Fruit fly (Drosophila melanogaster) whole organism, embryonic: Measurements from ENCODE around the gene CG12768.

Source experiments
- Ada2b ChIP-seq: fragments of 200-800 bp; sonication (Bioruptor generic); IDR thresholded peaks from 2 replicates; pipeline ENCODE4 v1.3.6; 2022; ENCODE audit warnings: missing biosample characterization, missing genetic modification characterization
- Antp ChIP-seq: fragments of 200-800 bp; sonication (Bioruptor generic); optimal IDR thresholded peaks from 3 replicates; lab custom pipeline; 2016; ENCODE audit warnings: missing biosample characterization, missing genetic modification characterization
- B-H1 ChIP-seq: fragments of 200-800 bp; sonication (Bioruptor generic); IDR thresholded peaks from 3 replicates; pipeline ENCODE4 v1.3.6; 2022; ENCODE audit warnings: missing biosample characterization, missing genetic modification characterization
- Bteb2 ChIP-seq: fragments of 200-800 bp; sonication (Bioruptor generic); optimal IDR thresholded peaks from 2 replicates; lab custom pipeline; 2016; ENCODE audit warnings: missing biosample characterization, missing genetic modification characterization
- CG10267 ChIP-seq: fragments of 200-800 bp; sonication (Bioruptor generic); optimal IDR thresholded peaks from 2 replicates; lab custom pipeline; 2018; ENCODE audit warnings: missing biosample characterization, mild to moderate bottlenecking, missing genetic modification characterization, moderate library complexity
- CG10431 ChIP-seq: fragments of 200-800 bp; sonication (Bioruptor generic); optimal IDR thresholded peaks from 3 replicates; lab custom pipeline; 2018; ENCODE audit warnings: missing biosample characterization, mild to moderate bottlenecking, missing genetic modification characterization
- CG12071 ChIP-seq: fragments of 200-800 bp; sonication (Bioruptor generic); optimal IDR thresholded peaks from 3 replicates; lab custom pipeline; 2018; ENCODE audit warnings: missing biosample characterization, mild to moderate bottlenecking, missing genetic modification characterization
- CG12744 ChIP-seq: fragments of 200-800 bp; sonication (Bioruptor generic); optimal IDR thresholded peaks from 2 replicates; lab custom pipeline; 2016; ENCODE audit warnings: missing biosample characterization, missing genetic modification characterization
- CG14667 ChIP-seq: fragments of 200-800 bp; sonication (Bioruptor generic); IDR thresholded peaks from 2 replicates; pipeline ENCODE4 v1.3.6; 2022; ENCODE audit warnings: missing biosample characterization, missing genetic modification characterization
- CG14860 ChIP-seq: fragments of 200-800 bp; sonication (Bioruptor generic); IDR thresholded peaks from 3 replicates; pipeline ENCODE4 v1.3.6; 2022; ENCODE audit warnings: missing biosample characterization, missing genetic modification characterization; ENCODE audit not compliant: partially characterized antibody
- CG1603 ChIP-seq: fragments of 200-800 bp; sonication (Bioruptor generic); optimal IDR thresholded peaks from 2 replicates; lab custom pipeline; 2019; ENCODE audit warnings: missing biosample characterization, mild to moderate bottlenecking, missing genetic modification characterization, moderate library complexity
- CG1647 ChIP-seq: fragments of 200-800 bp; sonication (Bioruptor generic); optimal IDR thresholded peaks from 3 replicates; lab custom pipeline; 2016; ENCODE audit warnings: missing biosample characterization, missing genetic modification characterization
- CG17359 ChIP-seq: fragments of 200-800 bp; sonication (Bioruptor generic); optimal IDR thresholded peaks from 3 replicates; lab custom pipeline; 2018; ENCODE audit warnings: missing biosample characterization, mild to moderate bottlenecking, missing genetic modification characterization, moderate library complexity
- CG17385 ChIP-seq: fragments of 200-800 bp; sonication (Bioruptor generic); optimal IDR thresholded peaks from 3 replicates; lab custom pipeline; 2018; ENCODE audit warnings: missing biosample characterization, mild to moderate bottlenecking, missing genetic modification characterization
- CG18011 ChIP-seq: fragments of 200-800 bp; sonication (Bioruptor generic); optimal IDR thresholded peaks from 2 replicates; lab custom pipeline; 2017; ENCODE audit warnings: missing biosample characterization, missing genetic modification characterization, mild to moderate bottlenecking, moderate library complexity, missing genotype
- CG2202 ChIP-seq: fragments of 200-800 bp; sonication (Bioruptor generic); optimal IDR thresholded peaks from 2 replicates; lab custom pipeline; 2018; ENCODE audit warnings: missing biosample characterization, mild to moderate bottlenecking, missing genetic modification characterization
- CG34224 ChIP-seq: fragments of 200-800 bp; sonication (Bioruptor generic); IDR thresholded peaks from 3 replicates; pipeline ENCODE4 v1.3.6; 2022; ENCODE audit warnings: missing biosample characterization, missing genetic modification characterization; ENCODE audit not compliant: partially characterized antibody
- CG4328 ChIP-seq: fragments of 200-800 bp; sonication (Bioruptor generic); optimal IDR thresholded peaks from 3 replicates; lab custom pipeline; 2017; ENCODE audit warnings: missing biosample characterization, missing genetic modification reagents, missing genetic modification characterization
- CG4360 ChIP-seq: fragments of 200-800 bp; sonication (Bioruptor generic); IDR thresholded peaks from 2 replicates; pipeline ENCODE4 v1.3.6; 2022; ENCODE audit warnings: missing biosample characterization, missing genetic modification characterization
- CG6813 ChIP-seq: fragments of 200-800 bp; sonication (Bioruptor generic); optimal IDR thresholded peaks from 2 replicates; lab custom pipeline; 2017; ENCODE audit warnings: missing biosample characterization, missing genetic modification characterization, mild to moderate bottlenecking, moderate library complexity, missing genetic modification reagents
- CG7271 ChIP-seq: fragments of 200-800 bp; sonication (Bioruptor generic); optimal IDR thresholded peaks from 2 replicates; lab custom pipeline; 2018; ENCODE audit warnings: missing biosample characterization, mild to moderate bottlenecking, missing genetic modification characterization, moderate library complexity
- CG7963 ChIP-seq: fragments of 200-800 bp; sonication (Bioruptor generic); IDR thresholded peaks from 3 replicates; pipeline ENCODE4 v1.3.6; 2022; ENCODE audit warnings: missing biosample characterization, missing genetic modification characterization; ENCODE audit not compliant: partially characterized antibody
- CG8944 ChIP-seq: fragments of 200-800 bp; sonication (Bioruptor generic); optimal IDR thresholded peaks from 3 replicates; lab custom pipeline; 2016; ENCODE audit warnings: missing biosample characterization, missing genetic modification characterization
- CG9609 ChIP-seq: fragments of 200-800 bp; sonication (Bioruptor generic); optimal IDR thresholded peaks from 3 replicates; lab custom pipeline; 2016; ENCODE audit warnings: missing biosample characterization, missing genetic modification characterization
- Dfd ChIP-seq, 2 experiments: fragments of >200 bp; optimal IDR thresholded peaks; 2 replicates each; lab custom pipeline; 2017; ENCODE audit warnings: missing biosample characterization in 2 of 2, missing genetic modification characterization in 2 of 2
- Ets65A ChIP-seq: fragments of 200-800 bp; sonication (Bioruptor generic); peaks from one replicate; lab custom pipeline; 2016; ENCODE audit warnings: missing biosample characterization, missing genetic modification characterization
- Hr51 ChIP-seq, 2 experiments: fragments of 200-800 bp; sonication (Bioruptor generic); optimal IDR thresholded peaks; 2 replicates in 1 of 2; 3 replicates in 1 of 2; lab custom pipeline; 2016 to 2018; ENCODE audit warnings: missing biosample characterization in 2 of 2, missing genetic modification characterization in 2 of 2, mild to moderate bottlenecking in 1 of 2, moderate library complexity in 1 of 2
- Mad ChIP-seq: fragments of 200-800 bp; sonication (Bioruptor generic); optimal IDR thresholded peaks from 2 replicates; lab custom pipeline; 2016; ENCODE audit warnings: missing biosample characterization, missing genetic modification characterization
- NFAT ChIP-seq: fragments of 200-800 bp; sonication (Bioruptor generic); IDR thresholded peaks from 2 replicates; pipeline ENCODE4 v1.3.6; 2022; ENCODE audit warnings: missing biosample characterization, missing genetic modification characterization
- Optix ChIP-seq: fragments of 200-800 bp; sonication (Bioruptor generic); IDR thresholded peaks from 3 replicates; pipeline ENCODE4 v1.3.6; 2022; ENCODE audit warnings: missing biosample characterization, missing genetic modification characterization
- Sin3A ChIP-seq: fragments of >200 bp; optimal IDR thresholded peaks from 2 replicates; lab custom pipeline; 2018
- Vsx1 ChIP-seq: fragments of 200-800 bp; sonication (Bioruptor generic); optimal IDR thresholded peaks from 2 replicates; lab custom pipeline; 2017; ENCODE audit warnings: missing biosample characterization, mild to moderate bottlenecking, missing genetic modification characterization, missing genetic modification reagents
- ara ChIP-seq: fragments of 200-800 bp; sonication (Bioruptor generic); IDR thresholded peaks from 2 replicates; pipeline ENCODE4 v1.3.6; 2022; ENCODE audit warnings: missing biosample characterization, missing genetic modification characterization
- bcd ChIP-seq: fragments of 200-800 bp; sonication (Bioruptor generic); optimal IDR thresholded peaks from 2 replicates; lab custom pipeline; 2017; ENCODE audit warnings: missing biosample characterization, mild to moderate bottlenecking, missing genetic modification characterization
- chn ChIP-seq: fragments of 200-800 bp; sonication (Bioruptor generic); optimal IDR thresholded peaks from 2 replicates; lab custom pipeline; 2016; ENCODE audit warnings: missing biosample characterization, missing genetic modification characterization
- ci ChIP-seq: fragments of 200-800 bp; sonication (Bioruptor generic); IDR thresholded peaks from 3 replicates; pipeline ENCODE4 v1.3.6; 2022; ENCODE audit warnings: missing biosample characterization, missing genetic modification characterization
- crp ChIP-seq, 2 experiments: fragments of 200-800 bp; sonication (Bioruptor generic); optimal IDR thresholded peaks; 2 replicates in 1 of 2; 3 replicates in 1 of 2; lab custom pipeline; 2017; ENCODE audit warnings: missing biosample characterization in 2 of 2, missing genetic modification characterization in 2 of 2, mild to moderate bottlenecking in 1 of 2, moderate library complexity in 1 of 2
- dmrt99B ChIP-seq: fragments of 200-800 bp; sonication (Bioruptor generic); optimal IDR thresholded peaks from 2 replicates; lab custom pipeline; 2018; ENCODE audit warnings: missing biosample characterization, mild to moderate bottlenecking, missing genetic modification characterization, moderate library complexity
- eve ChIP-seq, 2 experiments: fragments of >200 bp; optimal IDR thresholded peaks; 2 replicates each; lab custom pipeline; 2017; ENCODE audit warnings: missing biosample characterization in 2 of 2, missing genetic modification characterization in 2 of 2
- gcm ChIP-seq: fragments of 200-800 bp; sonication (Bioruptor generic); optimal IDR thresholded peaks from 2 replicates; lab custom pipeline; 2019; ENCODE audit warnings: missing biosample characterization, mild to moderate bottlenecking, missing genetic modification characterization, moderate library complexity
- gro ChIP-seq: fragments of 200-800 bp; sonication (Bioruptor generic); optimal IDR thresholded peaks from 2 replicates; lab custom pipeline; 2016; ENCODE audit warnings: missing biosample characterization, missing genetic modification characterization
- her ChIP-seq: fragments of 200-800 bp; sonication (Bioruptor generic); optimal IDR thresholded peaks from 2 replicates; lab custom pipeline; 2016; ENCODE audit warnings: missing biosample characterization, missing genetic modification characterization
- klu ChIP-seq: fragments of 200-800 bp; sonication (Bioruptor generic); IDR thresholded peaks from 2 replicates; pipeline ENCODE4 v1.3.6; 2022; ENCODE audit warnings: missing biosample characterization, missing genetic modification characterization
- knrl ChIP-seq: fragments of 200-800 bp; sonication (Bioruptor generic); IDR thresholded peaks from 3 replicates; pipeline ENCODE4 v1.3.6; 2022; ENCODE audit warnings: missing biosample characterization, missing genetic modification characterization; ENCODE audit not compliant: partially characterized antibody
- lbe ChIP-seq: fragments of 200-800 bp; sonication (Bioruptor generic); optimal IDR thresholded peaks from 2 replicates; lab custom pipeline; 2016; ENCODE audit warnings: missing biosample characterization, mild to moderate bottlenecking, missing genetic modification characterization
- lmd ChIP-seq: fragments of 200-800 bp; sonication (Bioruptor generic); IDR thresholded peaks from 2 replicates; pipeline ENCODE4 v1.3.6; 2022; ENCODE audit warnings: missing biosample characterization, missing genetic modification characterization
- luna ChIP-seq: fragments of 200-800 bp; sonication (Bioruptor generic); optimal IDR thresholded peaks from 2 replicates; lab custom pipeline; 2016; ENCODE audit warnings: missing biosample characterization, missing genetic modification characterization
- nmo ChIP-seq: fragments of 200-800 bp; sonication (Bioruptor generic); optimal IDR thresholded peaks from 2 replicates; lab custom pipeline; 2018; ENCODE audit warnings: missing biosample characterization, mild to moderate bottlenecking, missing genetic modification characterization, moderate library complexity
- odd ChIP-seq: fragments of 200-800 bp; sonication (Bioruptor generic); optimal IDR thresholded peaks from 2 replicates; lab custom pipeline; 2017; ENCODE audit warnings: missing biosample characterization, mild to moderate bottlenecking, missing genetic modification characterization
- ro ChIP-seq: fragments of 200-800 bp; sonication (Bioruptor generic); IDR thresholded peaks from 2 replicates; pipeline ENCODE4 v1.3.6; 2022; ENCODE audit warnings: missing biosample characterization, missing genetic modification characterization
- zfh2 ChIP-seq: fragments of 200-800 bp; sonication (Bioruptor generic); optimal IDR thresholded peaks from 2 replicates; lab custom pipeline; 2016; ENCODE audit warnings: missing biosample characterization, missing genetic modification characterization

Gene CG12768

dm6 chr3L:22868070-22868469, 42.2 kb upstream of the CG12768 start, which contains the start of gene EMC4 (continued):
- TF ChIP-seq NFAT (GFP tag; lab: Robert Waterston, UW) (peak; percentile 25; the same call in 1 of the 2 replicates), CG17385 (GFP tag; lab: Kevin White, UChicago) (peak; percentile 47), CG34224 (GFP tag; lab: Robert Waterston, UW) (peak; percentile 72), CG8944 (GFP tag; lab: Kevin White, UChicago) (no peak), CG17359 (tag; lab: Kevin White, UChicago) (peak; percentile 35), ara (GFP tag; lab: Robert Waterston, UW) (no peak; the same call in 1 of the 2 replicates), Optix (GFP tag; lab: Robert Waterston, UW) (no peak), klu (GFP tag; lab: Robert Waterston, UW) (no peak), Vsx1 (GFP tag; lab: Kevin White, UChicago) (no peak), CG6813 (GFP tag; lab: Kevin White, UChicago) (no peak), Ada2b (GFP tag; lab: Robert Waterston, UW) (no peak), odd (no peak), Ets65A (GFP tag; lab: Kevin White, UChicago) (peak; percentile 93), CG2202 (tag; lab: Kevin White, UChicago) (no peak), B-H1 (GFP tag; lab: Robert Waterston, UW) (no peak), her (peak; percentile 65), CG14860 (GFP tag; lab: Robert Waterston, UW) (peak; percentile 63; the same call in 2 of the 3 replicates), CG1647 (peak; percentile 24), lmd (GFP tag; lab: Robert Waterston, UW) (no peak; the same call in 1 of the 2 replicates), luna (no peak), chn (GFP tag; lab: Kevin White, UChicago) (peak; percentile 44), dmrt99B (tag; lab: Kevin White, UChicago) (no peak), ro (GFP tag; lab: Robert Waterston, UW) (no peak), CG4328 (GFP tag; lab: Kevin White, UChicago) (no peak), CG12071 (GFP tag; lab: Kevin White, UChicago) (no peak), zfh2 (GFP tag; lab: Kevin White, UChicago) (peak; percentile 62), CG9609 (GFP tag; lab: Kevin White, UChicago) (peak; percentile 40), lbe (peak; percentile 80), Sin3A (lab: Kevin White, UChicago) (peak; percentile 30), CG10431 (GFP tag; lab: Kevin White, UChicago) (no peak), knrl (GFP tag; lab: Robert Waterston, UW) (peak; percentile 42; the same call in 2 of the 3 replicates), CG10267 (peak; percentile 97), Mad (GFP tag; lab: Kevin White, UChicago) (peak; percentile 43), CG7963 (GFP tag; lab: Robert Waterston, UW) (peak; percentile 50; the same call in 1 of the 3 replicates), eve (GFP tag; optimal IDR thresholded peaks at IDR 0.05; lab: Kevin White, UChicago) (no peak), CG14667 (no peak), CG7271 (tag; lab: Kevin White, UChicago) (no peak), gro (GFP tag; lab: Kevin White, UChicago) (peak; percentile 76), Bteb2 (GFP tag; lab: Kevin White, UChicago) (peak; percentile 55), bcd (GFP tag; lab: Kevin White, UChicago) (peak; percentile 2), gcm (GFP tag; lab: Kevin White, UChicago) (no peak), CG18011 (GFP tag; lab: Kevin White, UChicago) (peak; percentile 84), CG4360 (GFP tag; lab: Robert Waterston, UW) (peak; percentile 29; the same call in 1 of the 2 replicates), ci (peak; percentile 61; the same call in 1 of the 3 replicates), Antp (GFP tag; lab: Kevin White, UChicago) (peak; percentile 40), Dfd (GFP tag; optimal IDR thresholded peaks at IDR 0.05; lab: Kevin White, UChicago) (no peak), CG12744 (peak; percentile 38), crp (GFP tag; optimal IDR thresholded peaks at IDR 0.05; lab: Kevin White, UChicago) (peak in 1 of 2 experiments; percentile 16), nmo (GFP tag; lab: Kevin White, UChicago) (peak; percentile 35), CG1603 (tag; lab: Kevin White, UChicago) (peak; percentile 57), Hr51 (GFP tag; optimal IDR thresholded peaks at IDR 0.05; lab: Kevin White, UChicago) (peak; percentile 8 to 47)
